Worm (Caenorhabditis elegans) whole organism, late embryonic: ENCODE measurements around the gene ZC262.7.
A peak's percentile ranks its signal among the peaks of the same experiment; 100 is the strongest.

Experiments
- C08G9.2 ChIP-seq: sonication (generic microtip); optimal IDR thresholded peaks from 2 replicates; lab custom pipeline; 2016; ENCODE audit warnings: mild to moderate bottlenecking, missing genetic modification characterization, moderate library complexity, missing compliant biosample characterization
- C38D4.7 ChIP-seq: fragments of 200-800 bp; sonication (Bioruptor generic); optimal IDR thresholded peaks from 2 replicates; lab custom pipeline; 2018; ENCODE audit warnings: mild to moderate bottlenecking, missing genetic modification characterization, moderate library complexity, missing compliant biosample characterization
- F13H6.1 ChIP-seq: sonication (generic microtip); optimal IDR thresholded peaks from 2 replicates; lab custom pipeline; 2016; ENCODE audit warnings: missing genetic modification characterization, missing compliant biosample characterization
- T23F11.4 ChIP-seq: fragments of 200-800 bp; sonication (Bioruptor generic); optimal IDR thresholded peaks from 2 replicates; lab custom pipeline; 2018; ENCODE audit warnings: mild to moderate bottlenecking, missing genetic modification characterization, missing compliant biosample characterization
- ahr-1 ChIP-seq: sonication (generic microtip); optimal IDR thresholded peaks from 2 replicates; lab custom pipeline; 2016; ENCODE audit warnings: missing genetic modification characterization, missing compliant biosample characterization
- ceh-24 ChIP-seq: sonication (generic microtip); optimal IDR thresholded peaks from 2 replicates; lab custom pipeline; 2016; ENCODE audit warnings: mild to moderate bottlenecking, missing genetic modification characterization, missing compliant biosample characterization
- ceh-31 ChIP-seq: sonication (generic microtip); optimal IDR thresholded peaks from 2 replicates; lab custom pipeline; 2016; ENCODE audit warnings: missing genetic modification characterization, missing compliant biosample characterization
- ceh-45 ChIP-seq: fragments of 200-800 bp; sonication (Bioruptor generic); IDR thresholded peaks from 2 replicates; pipeline ENCODE4 v1.3.6; 2022; ENCODE audit warnings: missing genetic modification reagents, missing genetic modification characterization, missing compliant biosample characterization
- ceh-48 ChIP-seq: sonication (generic microtip); optimal IDR thresholded peaks from 2 replicates; lab custom pipeline; 2016; ENCODE audit warnings: missing genetic modification characterization, inconsistent platforms, missing compliant biosample characterization
- ceh-9 ChIP-seq: sonication (generic microtip); optimal IDR thresholded peaks from 2 replicates; lab custom pipeline; 2016; ENCODE audit warnings: mild to moderate bottlenecking, missing genetic modification characterization, inconsistent platforms, missing compliant biosample characterization
- dmd-4 ChIP-seq: sonication (generic microtip); optimal IDR thresholded peaks from 2 replicates; lab custom pipeline; 2016; ENCODE audit warnings: borderline replicate concordance, missing genetic modification characterization, missing compliant biosample characterization
- dve-1 ChIP-seq: sonication (generic microtip); optimal IDR thresholded peaks from 2 replicates; lab custom pipeline; 2017; ENCODE audit warnings: antibody characterized with exemption, mild to moderate bottlenecking, missing genetic modification characterization, missing compliant biosample characterization
- elt-2 ChIP-seq: sonication (generic microtip); optimal IDR thresholded peaks from 2 replicates; lab custom pipeline; 2016; ENCODE audit warnings: missing genetic modification reagents, missing genetic modification characterization, missing compliant biosample characterization
- elt-4 ChIP-seq: sonication (generic microtip); optimal IDR thresholded peaks from 2 replicates; lab custom pipeline; 2016; ENCODE audit warnings: missing genetic modification characterization, missing compliant biosample characterization
- ets-4 ChIP-seq: sonication (generic microtip); optimal IDR thresholded peaks from 2 replicates; lab custom pipeline; 2016; ENCODE audit warnings: missing genetic modification characterization, missing compliant biosample characterization
- eyg-1 ChIP-seq: sonication (generic microtip); optimal IDR thresholded peaks from 2 replicates; lab custom pipeline; 2016; ENCODE audit warnings: missing genotype, missing genetic modification characterization, missing compliant biosample characterization
- fax-1 ChIP-seq: sonication (generic microtip); optimal IDR thresholded peaks from 2 replicates; lab custom pipeline; 2016; ENCODE audit warnings: missing genotype, missing genetic modification characterization, missing compliant biosample characterization
- fkh-10 ChIP-seq: fragments of 150-350 bp; optimal IDR thresholded peaks from 2 replicates; lab custom pipeline; 2014; ENCODE audit warnings: missing biosample characterization, missing genetic modification reagents, missing genetic modification characterization
- fkh-6 ChIP-seq: sonication (generic microtip); optimal IDR thresholded peaks from 2 replicates; lab custom pipeline; 2016; ENCODE audit warnings: missing genetic modification characterization, missing compliant biosample characterization
- gmeb-2 ChIP-seq: sonication (generic microtip); optimal IDR thresholded peaks from 2 replicates; lab custom pipeline; 2016; ENCODE audit warnings: missing genetic modification characterization, inconsistent platforms, missing compliant biosample characterization
- hlh-30 ChIP-seq: sonication (generic microtip); optimal IDR thresholded peaks from 2 replicates; lab custom pipeline; 2017; ENCODE audit warnings: antibody characterized with exemption, missing genetic modification characterization, missing compliant biosample characterization; ENCODE audit not compliant: insufficient read depth
- hlh-6 ChIP-seq: sonication (generic microtip); optimal IDR thresholded peaks from 2 replicates; lab custom pipeline; 2016; ENCODE audit warnings: missing genotype, missing genetic modification characterization, missing compliant biosample characterization
- lim-6 ChIP-seq: sonication (generic microtip); optimal IDR thresholded peaks from 2 replicates; lab custom pipeline; 2016; ENCODE audit warnings: missing genetic modification characterization, missing compliant biosample characterization
- lin-11 ChIP-seq: fragments of 200-800 bp; sonication (Bioruptor generic); optimal IDR thresholded peaks from 2 replicates; lab custom pipeline; 2018; ENCODE audit warnings: mild to moderate bottlenecking, missing genetic modification characterization, missing compliant biosample characterization
- mec-3 ChIP-seq: sonication (generic microtip); optimal IDR thresholded peaks from 2 replicates; lab custom pipeline; 2016; ENCODE audit warnings: borderline replicate concordance, missing genetic modification characterization, missing compliant biosample characterization
- nhr-232 ChIP-seq: sonication (generic microtip); optimal IDR thresholded peaks from 2 replicates; lab custom pipeline; 2016; ENCODE audit warnings: missing genetic modification characterization, missing compliant biosample characterization
- npax-4 ChIP-seq: sonication (generic microtip); optimal IDR thresholded peaks from 2 replicates; lab custom pipeline; 2016; ENCODE audit warnings: missing genetic modification characterization, missing compliant biosample characterization
- odd-2 ChIP-seq: sonication (generic microtip); optimal IDR thresholded peaks from 2 replicates; lab custom pipeline; 2017; ENCODE audit warnings: antibody characterized with exemption, mild to moderate bottlenecking, missing genetic modification characterization, missing compliant biosample characterization
- pag-3 ChIP-seq: sonication (generic microtip); optimal IDR thresholded peaks from 2 replicates; lab custom pipeline; 2016; ENCODE audit warnings: missing compliant biosample characterization, missing genetic modification characterization, borderline replicate concordance
- pat-9 ChIP-seq: fragments of 200-800 bp; sonication (Bioruptor generic); optimal IDR thresholded peaks from 2 replicates; lab custom pipeline; 2018; ENCODE audit warnings: mild to moderate bottlenecking, missing genetic modification characterization, moderate library complexity, missing compliant biosample characterization
- pha-2 ChIP-seq: sonication (generic microtip); optimal IDR thresholded peaks from 2 replicates; lab custom pipeline; 2017; ENCODE audit warnings: mild to moderate bottlenecking, missing genetic modification characterization, missing compliant biosample characterization
- pros-1 ChIP-seq: fragments of 150-350 bp; optimal IDR thresholded peaks from 2 replicates; lab custom pipeline; 2014; ENCODE audit warnings: missing biosample characterization, missing genetic modification reagents, missing genetic modification characterization
- ref-2 ChIP-seq: sonication (generic microtip); optimal IDR thresholded peaks from 2 replicates; lab custom pipeline; 2016; ENCODE audit warnings: missing genetic modification characterization, missing compliant biosample characterization
- sdc-2 ChIP-seq: sonication (generic microtip); optimal IDR thresholded peaks from 2 replicates; lab custom pipeline; 2016; ENCODE audit warnings: missing genotype, missing genetic modification characterization, missing compliant biosample characterization
- sox-4 ChIP-seq: sonication (generic microtip); optimal IDR thresholded peaks from 2 replicates; lab custom pipeline; 2017; ENCODE audit warnings: mild to moderate bottlenecking, missing genetic modification characterization, inconsistent platforms, missing compliant biosample characterization
- syd-9 ChIP-seq: sonication (generic microtip); optimal IDR thresholded peaks from 2 replicates; lab custom pipeline; 2016; ENCODE audit warnings: mild to moderate bottlenecking, missing genetic modification characterization, moderate library complexity, missing compliant biosample characterization
- tbx-7 ChIP-seq: sonication (generic microtip); optimal IDR thresholded peaks from 2 replicates; lab custom pipeline; 2016; ENCODE audit warnings: missing genotype, missing genetic modification characterization, missing compliant biosample characterization
- unc-3 ChIP-seq, 2 experiments: fragments of 200-800 bp in 1 of 2; sonication (Bioruptor generic) in 1 of 2; sonication (generic microtip) in 1 of 2; conservative IDR thresholded peaks in 1 of 2; optimal IDR thresholded peaks in 1 of 2; 2 replicates each; pipeline versions ENCODE4 v1.3.6 to Lab custom; 2016 to 2022; ENCODE audit warnings: missing compliant biosample characterization in 2 of 2, missing genetic modification characterization in 2 of 2, missing genetic modification reagents in 1 of 2
- unc-42 ChIP-seq: sonication (generic microtip); optimal IDR thresholded peaks from 2 replicates; lab custom pipeline; 2016; ENCODE audit warnings: missing genotype, missing genetic modification characterization, missing compliant biosample characterization
- unc-55 ChIP-seq: sonication (generic microtip); optimal IDR thresholded peaks from 2 replicates; lab custom pipeline; 2017; ENCODE audit warnings: missing biosample characterization, missing genetic modification reagents, missing genetic modification characterization
- unc-86 ChIP-seq: sonication (generic microtip); optimal IDR thresholded peaks from 2 replicates; lab custom pipeline; 2016; ENCODE audit warnings: missing genetic modification characterization, missing compliant biosample characterization
- ztf-16 ChIP-seq: sonication (generic microtip); optimal IDR thresholded peaks from 2 replicates; lab custom pipeline; 2017; ENCODE audit warnings: missing genetic modification characterization, missing compliant biosample characterization

The ZC262.7 gene

DNA sequence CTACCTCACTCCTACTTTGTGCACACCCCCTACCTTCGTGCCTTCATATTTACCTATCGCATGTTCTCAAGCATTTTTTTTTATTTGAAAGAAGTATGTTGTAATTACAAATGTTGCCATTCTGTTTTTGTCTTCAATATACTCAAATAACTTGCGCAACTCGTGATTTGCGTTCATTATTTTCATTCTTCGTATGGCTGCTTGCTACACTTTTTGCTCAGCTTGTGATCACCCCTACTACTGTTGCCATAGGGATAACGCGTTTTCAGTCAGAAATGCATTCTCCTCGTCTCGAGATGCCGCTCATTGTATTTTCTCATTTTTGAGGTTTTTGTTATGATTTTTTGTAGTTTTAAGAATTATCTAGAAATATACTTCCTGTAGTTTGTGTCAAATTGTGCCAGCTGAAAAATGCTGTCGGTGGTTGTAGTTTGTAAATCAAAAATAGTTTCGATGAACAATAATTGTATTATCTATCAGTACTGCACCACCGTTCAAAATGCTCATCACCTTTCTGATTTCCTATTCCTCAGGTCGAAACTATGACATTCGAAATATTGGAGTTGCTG is 21.4 kb downstream of the ZC262.7 start, which contains the start of gene F10E9.1:
Gene F10E9.1, plus strand, starts transcription at position 519 of the 569 bp plus-strand sequence.
- TF ChIP-seq sox-4 (no peak), C08G9.2 (tag; lab: Kevin White, UChicago) (no peak), ceh-45 (no peak), nhr-232 (tag; lab: Kevin White, UChicago) (no peak), npax-4 (tag; lab: Kevin White, UChicago) (no peak), unc-42 (tag; lab: Kevin White, UChicago) (no peak), tbx-7 (tag; lab: Kevin White, UChicago) (no peak)

DNA sequence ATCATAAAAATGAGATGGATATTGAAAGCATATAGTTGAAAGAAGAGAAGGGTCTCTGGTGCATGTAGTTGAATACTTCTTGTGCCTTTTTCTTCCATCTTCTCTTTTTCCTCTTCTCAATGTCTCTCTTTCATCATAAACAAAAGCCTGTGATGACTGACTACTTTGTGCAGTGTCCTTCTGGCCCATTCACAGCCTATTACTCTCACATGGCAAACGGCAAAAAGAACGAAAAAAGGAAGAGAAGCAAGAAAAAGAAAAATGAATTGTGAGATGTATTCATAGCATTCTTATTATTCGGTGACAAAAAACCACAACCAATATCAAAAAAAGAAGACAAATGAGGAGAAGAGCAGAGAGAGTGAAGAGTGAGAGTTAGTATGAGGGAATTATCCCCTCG is 22.9 kb downstream of the ZC262.7 start:
- no peak for TF ChIP-seq unc-42 (tag; lab: Kevin White, UChicago)
- no peak for TF ChIP-seq ztf-16 (tag; lab: Kevin White, UChicago)
- TF ChIP-seq sox-4, result no peak
- TF ChIP-seq unc-3 (GFP tag; conservative IDR thresholded peaks at IDR 0.05; lab: Robert Waterston, UW), result no peak
- no peak for TF ChIP-seq unc-3 (tag; optimal IDR thresholded peaks at IDR 0.05; lab: Kevin White, UChicago)
- TF ChIP-seq npax-4 (tag; lab: Kevin White, UChicago), result no peak
- TF ChIP-seq unc-55 (GFP tag; lab: Kevin White, UChicago), result no peak
- no peak for TF ChIP-seq ceh-24
- TF ChIP-seq ceh-31, result no peak
- no peak for TF ChIP-seq elt-2 (tag; lab: Kevin White, UChicago)
- no peak for TF ChIP-seq gmeb-2 (tag; lab: Kevin White, UChicago)
- TF ChIP-seq ahr-1 (tag; lab: Kevin White, UChicago), result no peak
- TF ChIP-seq odd-2 (tag; lab: Kevin White, UChicago), result no peak
- TF ChIP-seq eyg-1 (tag; lab: Kevin White, UChicago), result no peak
- no peak for TF ChIP-seq lin-11
- no peak for TF ChIP-seq fkh-10 (GFP tag; lab: Kevin White, UChicago)

DNA sequence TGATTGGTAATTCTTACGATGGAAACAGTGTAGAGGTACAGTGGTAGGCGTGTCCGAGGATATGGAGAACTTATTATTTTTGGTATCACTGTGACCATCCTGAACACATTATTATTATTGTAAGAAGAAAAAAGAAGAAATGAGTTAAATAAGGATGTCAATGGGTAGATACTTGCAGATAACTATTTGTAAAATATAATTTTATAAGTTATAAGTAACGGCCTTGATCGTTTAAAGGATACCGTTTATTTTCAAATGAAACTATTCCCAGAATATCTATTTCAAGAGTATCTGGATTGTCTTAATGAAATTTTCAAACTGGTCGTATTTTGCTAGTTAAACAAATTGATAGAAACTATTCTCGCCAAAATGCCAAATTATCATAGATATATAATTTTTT is 24.0 kb downstream of the ZC262.7 start, which contains the start of gene F10E9.10:
Gene F10E9.10, minus strand, starts transcription at position 101 of the 400 bp plus-strand sequence.
- TF ChIP-seq dve-1 (tag; lab: Kevin White, UChicago), result no peak
- TF ChIP-seq fkh-6 (tag; lab: Kevin White, UChicago), result no peak
- no peak for TF ChIP-seq unc-86 (tag; lab: Kevin White, UChicago)
- TF ChIP-seq ceh-31, result no peak
- TF ChIP-seq odd-2 (tag; lab: Kevin White, UChicago), result no peak

DNA sequence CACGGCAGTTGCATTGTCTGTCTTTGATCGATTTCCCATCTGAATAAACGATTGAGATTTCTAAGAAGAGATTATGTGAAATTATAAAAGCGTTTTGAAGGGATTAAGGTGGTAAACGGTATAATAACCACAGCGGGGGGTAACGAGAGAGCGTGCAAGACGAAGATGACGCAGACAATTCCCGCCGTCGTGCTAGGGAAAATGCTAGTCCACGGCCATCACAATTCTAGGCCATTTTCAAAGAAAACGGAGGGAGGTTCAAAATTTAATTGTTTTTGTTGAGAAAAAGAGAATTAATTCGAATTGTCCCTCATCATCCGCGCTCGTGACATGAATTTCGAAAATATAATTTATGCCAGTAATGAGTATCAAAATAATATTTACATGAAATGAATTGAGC is 25.0 kb downstream of the ZC262.7 start, which contains the start of gene F10E9.11:
Gene F10E9.11, minus strand, starts transcription at position 161 of the 400 bp plus-strand sequence.
- TF ChIP-seq ahr-1 (tag; lab: Kevin White, UChicago) (peak; percentile 53), elt-2 (tag; lab: Kevin White, UChicago) (peak; percentile 47), unc-86 (tag; lab: Kevin White, UChicago) (peak; percentile 45), fkh-10 (GFP tag; lab: Kevin White, UChicago) (no peak), eyg-1 (tag; lab: Kevin White, UChicago) (peak; percentile 16), hlh-6 (tag; lab: Kevin White, UChicago) (peak; percentile 34), ceh-9 (tag; lab: Kevin White, UChicago) (no peak), pha-2 (tag; lab: Kevin White, UChicago) (peak; percentile 37), ref-2 (peak; percentile 100), pros-1 (tag; lab: Kevin White, UChicago) (no peak), syd-9 (no peak), T23F11.4 (GFP tag; lab: Kevin White, UChicago) (no peak), ceh-24 (no peak), sdc-2 (tag; lab: Kevin White, UChicago) (peak; percentile 53), gmeb-2 (tag; lab: Kevin White, UChicago) (peak; percentile 1), unc-3 (GFP tag; conservative IDR thresholded peaks at IDR 0.05; lab: Robert Waterston, UW) (peak; percentile 41; the same call in 1 of the 2 replicates), unc-3 (tag; optimal IDR thresholded peaks at IDR 0.05; lab: Kevin White, UChicago) (peak; percentile 33), hlh-30 (peak; percentile 13), elt-4 (tag; lab: Kevin White, UChicago) (no peak), F13H6.1 (tag; lab: Kevin White, UChicago) (peak; percentile 79), pat-9 (tag; lab: Kevin White, UChicago) (no peak), nhr-232 (tag; lab: Kevin White, UChicago) (no peak), lim-6 (tag; lab: Kevin White, UChicago) (peak; percentile 79), mec-3 (tag; lab: Kevin White, UChicago) (peak; percentile 76), C08G9.2 (tag; lab: Kevin White, UChicago) (peak; percentile 96), C38D4.7 (GFP tag; lab: Kevin White, UChicago) (no peak), dmd-4 (tag; lab: Kevin White, UChicago) (peak; percentile 73), ztf-16 (tag; lab: Kevin White, UChicago) (peak; percentile 39), ceh-48 (no peak), fax-1 (tag; lab: Kevin White, UChicago) (peak; percentile 62), ets-4 (tag; lab: Kevin White, UChicago) (peak; percentile 94), tbx-7 (tag; lab: Kevin White, UChicago) (peak; percentile 93), pag-3 (tag; lab: Kevin White, UChicago) (no peak)
